Fruit fly (Drosophila melanogaster): ENCODE data around the gene CG10375.

Gene CG10375

dm6 chr3R:23726740-23727139 is 40.8 kb upstream of the CG10375 start (continued):
- TF ChIP-seq jing (GFP tag; optimal IDR thresholded peaks at IDR 0.05) (peak; percentile 22), sisA (GFP tag; IDR thresholded peaks at IDR 0.05) (peak; percentile 72), danr (GFP tag; IDR thresholded peaks at IDR 0.05) (peak; percentile 43; the same call in 1 of the 2 replicates), chm (GFP tag; IDR thresholded peaks at IDR 0.05) (peak; percentile 70; the same call in 1 of the 2 replicates), pros (GFP tag; optimal IDR thresholded peaks at IDR 0.05) (no peak), abd-A (tag; optimal IDR thresholded peaks at IDR 0.05) (peak; percentile 5), fd3F (GFP tag; optimal IDR thresholded peaks at IDR 0.05) (peak; percentile 77), dati (GFP tag; IDR thresholded peaks at IDR 0.05) (no peak), CG14667 (GFP tag; IDR thresholded peaks at IDR 0.05) (peak; percentile 55; the same call in 1 of the 2 replicates), CG17359 (tag; optimal IDR thresholded peaks at IDR 0.05) (peak; percentile 85), Lim3 (GFP tag; IDR thresholded peaks at IDR 0.05) (no peak), Fer3 (tag; optimal IDR thresholded peaks at IDR 0.05) (peak; percentile 90), CG8944 (GFP tag; optimal IDR thresholded peaks at IDR 0.05) (peak; percentile 16), Usf (GFP tag; optimal IDR thresholded peaks at IDR 0.05) (peak; percentile 64), CG17912 (GFP tag; optimal IDR thresholded peaks at IDR 0.05) (no peak), al (GFP tag; IDR thresholded peaks at IDR 0.05) (peak; percentile 87), CG11247 (GFP tag; IDR thresholded peaks at IDR 0.05) (peak; percentile 60), D (optimal IDR thresholded peaks at IDR 0.05) (no peak), D (GFP tag; optimal IDR thresholded peaks at IDR 0.05) (peak; percentile 10), Elba2 (GFP tag; optimal IDR thresholded peaks at IDR 0.05) (no peak), CG18619 (GFP tag; optimal IDR thresholded peaks at IDR 0.05) (peak; percentile 76), YL-1 (GFP tag; optimal IDR thresholded peaks at IDR 0.05) (no peak), unc-4 (GFP tag; IDR thresholded peaks at IDR 0.05; ENCODE audit: partially characterized antibody) (no peak), GATAe (GFP tag; conservative IDR thresholded peaks at IDR 0.05) (peak; percentile 74), lab (GFP tag; optimal IDR thresholded peaks at IDR 0.05) (peak; percentile 95), B-H2 (GFP tag; optimal IDR thresholded peaks at IDR 0.05) (peak; percentile 57), CG6654 (GFP tag; optimal IDR thresholded peaks at IDR 0.05) (peak; percentile 19), CG1233 (GFP tag; optimal IDR thresholded peaks at IDR 0.05) (peak; percentile 70), CG15073 (GFP tag; optimal IDR thresholded peaks at IDR 0.05) (no peak), fd64A (GFP tag; optimal IDR thresholded peaks at IDR 0.05) (no peak), HLHmδ (GFP tag; optimal IDR thresholded peaks at IDR 0.05) (no peak), CG7928 (GFP tag; optimal IDR thresholded peaks at IDR 0.05) (peak; percentile 55), CG12659 (GFP tag; optimal IDR thresholded peaks at IDR 0.05) (peak; percentile 86), PHDP (tag; optimal IDR thresholded peaks at IDR 0.05) (peak; percentile 90), ap (GFP tag; IDR thresholded peaks at IDR 0.05) (peak; percentile 46), E2f1 (GFP tag; IDR thresholded peaks at IDR 0.05) (peak; percentile 73), CG43689 (GFP tag; IDR thresholded peaks at IDR 0.05) (peak; percentile 40; the same call in 1 of the 2 replicates), zf30C (GFP tag; optimal IDR thresholded peaks at IDR 0.05) (no peak), CG7987 (GFP tag; optimal IDR thresholded peaks at IDR 0.05) (peak; percentile 74), jumu (GFP tag; optimal IDR thresholded peaks at IDR 0.05) (peak; percentile 35), CG7556 (GFP tag; optimal IDR thresholded peaks at IDR 0.05) (peak; percentile 82), CG30403 (GFP tag; optimal IDR thresholded peaks at IDR 0.05) (peak; percentile 86), CG16813 (GFP tag; IDR thresholded peaks at IDR 0.05; ENCODE audit: partially characterized antibody) (no peak), CG10654 (GFP tag; optimal IDR thresholded peaks at IDR 0.05) (peak; percentile 61), dysf (GFP tag; IDR thresholded peaks at IDR 0.05) (peak; percentile 87), mirr (GFP tag; optimal IDR thresholded peaks at IDR 0.05) (peak; percentile 12), CG31388 (GFP tag; optimal IDR thresholded peaks at IDR 0.05) (no peak), CG4707 (GFP tag; optimal IDR thresholded peaks at IDR 0.05) (no peak), her (GFP tag; optimal IDR thresholded peaks at IDR 0.05) (peak; percentile 56), odd (GFP tag; optimal IDR thresholded peaks at IDR 0.05) (peak; percentile 34), CG1024 (GFP tag; IDR thresholded peaks at IDR 0.05) (no peak; the same call in 1 of the 2 replicates)

Measured in whole organism, embryonic.